Worm (Caenorhabditis elegans) whole organism, early embryonic: ENCODE data around the gene R13D11.10.

Source experiments
- F13C5.2 ChIP-seq: sonication (generic microtip); optimal IDR thresholded peaks from 2 replicates; lab custom pipeline; 2017; ENCODE audit warnings: mild to moderate bottlenecking, missing genetic modification characterization, inconsistent platforms, missing compliant biosample characterization
- ama-1 ChIP-seq: fragments of 150-350 bp; optimal IDR thresholded peaks from 2 replicates; lab custom pipeline; 2014
- ets-7 ChIP-seq: sonication (generic microtip); optimal IDR thresholded peaks from 2 replicates; lab custom pipeline; 2016; ENCODE audit warnings: missing genotype, missing genetic modification characterization, missing compliant biosample characterization
- flt-1 ChIP-seq: fragments of 200-800 bp; sonication (Bioruptor generic); IDR thresholded peaks from 2 replicates; pipeline ENCODE4 v1.3.6; 2022; ENCODE audit warnings: missing genetic modification characterization, missing compliant biosample characterization
- hmbx-1 ChIP-seq: sonication (generic microtip); optimal IDR thresholded peaks from 2 replicates; lab custom pipeline; 2016; ENCODE audit warnings: mild to moderate bottlenecking, missing genetic modification characterization, missing compliant biosample characterization
- tbx-37 ChIP-seq: fragments of 200-800 bp; sonication (Bioruptor generic); conservative IDR thresholded peaks from 2 replicates; pipeline ENCODE4 v1.3.6; 2022; ENCODE audit warnings: missing genetic modification reagents, missing genetic modification characterization, missing compliant biosample characterization

DNA sequence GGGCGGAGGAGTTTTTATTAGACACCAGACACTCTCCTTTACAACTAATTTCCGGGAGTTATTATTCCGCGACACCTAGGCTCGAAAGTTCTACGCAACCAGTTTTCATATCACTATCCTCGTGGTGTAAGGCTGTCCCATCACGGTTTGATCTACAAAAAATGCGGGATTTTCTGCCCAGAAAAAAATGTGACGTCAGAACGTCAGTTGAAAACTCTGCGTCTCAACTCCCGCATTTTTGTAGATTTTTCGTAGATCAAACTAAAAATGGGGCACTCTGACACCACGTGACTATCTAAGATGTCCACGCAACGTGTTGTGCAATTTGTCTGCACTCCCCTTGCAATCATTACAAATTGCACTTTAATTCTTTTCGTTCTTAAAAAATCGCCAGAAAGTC lies 48.3 kb downstream of the R13D11.10 start, which contains the start of gene str-238:
- no peak for TF ChIP-seq F13C5.2 (tag; lab: Kevin White, UChicago)
- no peak for TF ChIP-seq ama-1 (lab: Kevin White, UChicago)
- TF ChIP-seq flt-1 (GFP tag; lab: Robert Waterston, UW), result no peak
- TF ChIP-seq hmbx-1, result no peak
- no peak for TF ChIP-seq tbx-37 (GFP tag; lab: Robert Waterston, UW)
- TF ChIP-seq ets-7 (tag; lab: Kevin White, UChicago), result no peak
